Worm (Caenorhabditis elegans): ENCODE results near the gene F21D9.2.

DNA sequence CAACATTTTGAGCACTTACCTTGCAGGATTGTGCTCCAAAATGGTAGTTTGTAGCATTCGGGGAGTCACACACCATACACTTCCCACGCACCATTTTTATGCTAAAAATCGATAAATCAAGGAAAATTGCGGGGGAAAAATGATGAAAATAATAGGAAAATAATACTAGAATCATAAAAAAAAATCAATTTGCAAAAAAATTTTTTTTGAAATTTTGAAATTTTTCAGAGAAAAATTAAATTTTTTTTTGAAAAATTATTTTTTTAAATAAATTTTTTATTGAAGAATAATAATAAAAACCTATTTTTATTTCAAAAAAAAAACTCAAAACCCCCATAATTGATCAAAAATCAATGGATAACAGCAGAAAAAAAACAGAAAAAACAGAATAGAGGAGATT is 50.5 kb downstream of the F21D9.2 start, which contains the start of gene nhr-79:
- no peak for TF ChIP-seq ztf-11 (tag; optimal IDR thresholded peaks at IDR 0.05)
- TF ChIP-seq egl-27 (tag; optimal IDR thresholded peaks at IDR 0.05) = no peak
- TF ChIP-seq elt-3 (tag; optimal IDR thresholded peaks at IDR 0.05) = no peak
- TF ChIP-seq lin-11 (tag; optimal IDR thresholded peaks at IDR 0.05) = no peak
- TF ChIP-seq lin-39 (tag; optimal IDR thresholded peaks at IDR 0.05) = no peak
- no peak for TF ChIP-seq blmp-1 (tag; optimal IDR thresholded peaks at IDR 0.05; ENCODE audit: insufficient read depth)
- TF ChIP-seq peb-1 (tag; optimal IDR thresholded peaks at IDR 0.05) = no peak
- no peak for TF ChIP-seq nhr-12 (tag; optimal IDR thresholded peaks at IDR 0.05)
- TF ChIP-seq Y55F3AM.14 (GFP tag; optimal IDR thresholded peaks at IDR 0.05) = no peak
- TF ChIP-seq unc-62 (GFP tag; optimal IDR thresholded peaks at IDR 0.05) = no peak
- no peak for TF ChIP-seq mdl-1 (tag; optimal IDR thresholded peaks at IDR 0.05)
- TF ChIP-seq nhr-23 (tag; optimal IDR thresholded peaks at IDR 0.05) = no peak
